Fruit fly (Drosophila melanogaster) S2 (cell line): ENCODE measurements around the gene Rpn7.

Source experiments
- CG8478 ChIP-seq: fragments of >200 bp; optimal IDR thresholded peaks from 2 replicates; lab custom pipeline; 2018
- CTCF ChIP-seq, 2 experiments: fragments of >200 bp; optimal IDR thresholded peaks; 2 replicates each; lab custom pipeline; 2018

Gene Rpn7

DNA sequence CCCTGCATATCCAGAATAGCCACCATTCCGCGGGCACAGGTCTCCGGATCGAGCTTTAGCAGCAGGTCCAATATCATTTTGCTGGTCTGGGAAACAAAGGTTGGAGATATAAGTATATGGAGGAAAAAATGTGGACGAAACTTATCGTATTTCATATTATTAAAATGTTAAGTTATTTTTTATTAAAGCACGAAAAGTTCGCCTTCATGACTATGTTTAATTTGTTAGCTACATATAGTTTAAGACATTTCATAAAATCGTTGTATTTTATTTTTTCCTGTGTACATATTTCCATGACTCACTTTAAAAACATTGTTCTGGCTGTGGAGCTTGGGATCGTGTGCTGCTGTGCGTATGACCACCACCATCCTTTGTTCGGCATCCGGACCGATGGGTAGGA lies 37.9 kb downstream of the Rpn7 start:
- TF ChIP-seq CTCF (optimal IDR thresholded peaks at IDR 0.05; lab: Kevin White, UChicago): no peak
- TF ChIP-seq CG8478 (lab: Kevin White, UChicago): no peak

DNA sequence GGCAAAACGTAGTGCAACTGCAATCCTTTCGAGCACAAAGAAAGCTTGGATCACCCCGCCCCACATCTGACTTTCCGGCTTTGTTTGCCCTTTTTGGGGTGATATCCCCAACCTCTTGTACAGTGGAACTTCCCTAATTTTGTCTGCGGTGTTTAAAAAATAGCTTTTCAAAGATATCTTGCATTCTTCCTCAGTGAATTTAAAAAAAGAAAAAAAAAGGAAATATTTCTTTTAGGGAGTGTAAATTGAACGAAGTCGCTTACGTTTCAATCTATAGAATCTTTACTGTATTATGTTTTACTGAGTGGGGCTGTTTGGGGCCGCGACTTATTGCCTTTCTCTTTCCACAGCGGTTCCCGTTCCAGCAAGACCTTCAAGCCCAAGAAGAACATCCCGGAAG lies 40.2 kb downstream of the Rpn7 start:
- TF ChIP-seq CG8478 (lab: Kevin White, UChicago) (no peak), CTCF (optimal IDR thresholded peaks at IDR 0.05; lab: Kevin White, UChicago) (no peak)

DNA sequence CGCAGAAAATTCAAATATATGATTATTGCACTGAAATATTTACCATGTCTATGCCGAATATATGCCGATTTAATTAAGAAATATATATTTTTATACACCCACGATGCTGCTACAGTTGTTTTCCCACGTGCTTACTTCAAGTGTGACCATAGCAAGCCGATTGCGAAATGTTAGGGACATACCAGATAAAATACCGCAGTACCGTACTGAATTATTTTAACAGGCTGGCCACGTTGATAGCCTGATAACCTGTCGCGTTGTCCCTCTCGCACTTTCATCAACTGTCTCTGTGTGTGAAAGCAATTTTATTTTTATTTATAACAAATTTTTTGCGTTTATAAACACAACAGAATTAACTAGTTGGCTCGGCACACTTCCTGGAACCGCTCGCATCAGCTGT lies 40.9 kb downstream of the Rpn7 start, which contains the start of the genes Nop56 and mats:
Gene Nop56, minus strand, starts transcription at position 158 of the 400 bp plus-strand sequence.
Gene mats, plus strand, starts transcription at position 251 of the 400 bp plus-strand sequence.
- TF ChIP-seq CTCF (optimal IDR thresholded peaks at IDR 0.05; lab: Kevin White, UChicago): peak in 1 of 2 experiments; percentile 24
- no peak for TF ChIP-seq CG8478 (lab: Kevin White, UChicago)

DNA sequence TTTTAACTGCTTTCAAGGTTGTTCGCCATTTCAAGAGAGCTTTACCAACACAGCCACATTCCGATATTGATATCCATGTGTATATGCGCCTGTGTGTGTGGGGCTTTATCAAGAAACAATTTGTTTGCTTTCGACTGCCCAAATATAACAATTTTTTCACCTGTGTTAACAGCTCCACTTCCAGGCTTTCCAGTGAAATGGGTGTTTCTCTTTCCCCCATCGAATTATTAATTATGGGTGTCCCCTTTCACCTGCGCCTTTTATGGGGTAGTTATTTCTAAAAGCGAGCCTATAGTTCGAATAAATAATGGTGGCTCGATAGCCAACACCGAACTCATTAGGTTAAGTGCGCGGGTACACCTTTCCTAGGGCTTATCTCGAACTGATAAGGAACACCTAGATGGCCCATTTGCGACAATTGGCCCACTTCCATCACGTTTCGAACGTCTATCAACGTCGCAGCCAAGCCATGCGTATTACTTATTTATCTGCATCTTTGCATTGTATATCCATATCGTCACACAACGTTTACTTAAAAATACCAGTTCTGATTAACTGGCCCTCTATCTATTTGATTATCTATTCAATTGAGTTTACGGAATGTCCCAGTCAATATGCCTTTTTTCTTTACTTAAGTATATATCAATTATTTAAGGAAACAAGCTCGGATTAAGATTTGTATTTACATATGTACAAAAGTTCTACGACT lies 49.8 kb downstream of the Rpn7 start:
- TF ChIP-seq CTCF (optimal IDR thresholded peaks at IDR 0.05; lab: Kevin White, UChicago) (no peak), CG8478 (lab: Kevin White, UChicago) (no peak)
